Worm (Caenorhabditis elegans): ENCODE results near the gene F21A3.2.

The F21A3.2 gene

ce11 chrV:15537923-15538322, 4.2 kb upstream of the F21A3.2 start, which contains the start of gene prde-1:
Gene prde-1, plus strand, starts transcription at chrV:15538244.
- TF ChIP-seq hmbx-1 (tag; optimal IDR thresholded peaks at IDR 0.05) = no peak

- no peak for TF ChIP-seq scrt-1 (GFP tag; IDR thresholded peaks at IDR 0.05)
- TF ChIP-seq hmg-4 (GFP tag; optimal IDR thresholded peaks at IDR 0.05) = no peak
- TF ChIP-seq ets-7 (tag; optimal IDR thresholded peaks at IDR 0.05) = no peak
- no peak for TF ChIP-seq flt-1 (GFP tag; IDR thresholded peaks at IDR 0.05)
- TF ChIP-seq pes-1 (GFP tag; IDR thresholded peaks at IDR 0.05) = no peak
- no peak for TF ChIP-seq sea-1 (GFP tag; conservative IDR thresholded peaks at IDR 0.05)
- no peak for TF ChIP-seq B0310.2 (tag; optimal IDR thresholded peaks at IDR 0.05)
- no peak for TF ChIP-seq hmbx-1 (tag; optimal IDR thresholded peaks at IDR 0.05)
- TF ChIP-seq ceh-13 (GFP tag; optimal IDR thresholded peaks at IDR 0.05) = no peak
- TF ChIP-seq ceh-36 (tag; optimal IDR thresholded peaks at IDR 0.05) = no peak
Measured at ce11 chrV:15536320-15536719, 2.6 kb upstream of the F21A3.2 start, which contains the start of gene F21A3.4. Gene F21A3.4, plus strand, starts transcription at chrV:15536620.

ce11 chrV:15533096-15533495, 668 bp downstream of the F21A3.2 start, which contains the start of gene F21A3.11:
Gene F21A3.11, minus strand, starts transcription at chrV:15533212.
- no peak for TF ChIP-seq hmg-4 (GFP tag; optimal IDR thresholded peaks at IDR 0.05)
- TF ChIP-seq scrt-1 (GFP tag; IDR thresholded peaks at IDR 0.05) = no peak
- TF ChIP-seq tbx-11 (GFP tag; IDR thresholded peaks at IDR 0.05) = no peak
- no peak for TF ChIP-seq pes-1 (GFP tag; IDR thresholded peaks at IDR 0.05)
- no peak for TF ChIP-seq flt-1 (GFP tag; IDR thresholded peaks at IDR 0.05)
- no peak for TF ChIP-seq B0310.2 (tag; optimal IDR thresholded peaks at IDR 0.05)
- no peak for TF ChIP-seq ets-7 (tag; optimal IDR thresholded peaks at IDR 0.05)
- TF ChIP-seq hmbx-1 (tag; optimal IDR thresholded peaks at IDR 0.05) = no peak
- TF ChIP-seq aly-1 (tag; optimal IDR thresholded peaks at IDR 0.05) = no peak
- TF ChIP-seq ama-1 (optimal IDR thresholded peaks at IDR 0.05) = no peak
- TF ChIP-seq hnd-1 (tag; optimal IDR thresholded peaks at IDR 0.05) = no peak
- no peak for TF ChIP-seq sea-1 (GFP tag; conservative IDR thresholded peaks at IDR 0.05)
- TF ChIP-seq ceh-36 (tag; optimal IDR thresholded peaks at IDR 0.05) = no peak
- TF ChIP-seq tbx-37 (GFP tag; conservative IDR thresholded peaks at IDR 0.05) = no peak
- no peak for TF ChIP-seq F13C5.2 (tag; optimal IDR thresholded peaks at IDR 0.05)
- no peak for TF ChIP-seq ceh-13 (GFP tag; optimal IDR thresholded peaks at IDR 0.05)
- no peak for TF ChIP-seq tra-4 (tag; optimal IDR thresholded peaks at IDR 0.05)

ce11 chrV:15529069-15529468, 4.7 kb downstream of the F21A3.2 start, which contains the start of gene srh-276:
Gene srh-276, plus strand, starts transcription at chrV:15529369.
- no peak for TF ChIP-seq F13C5.2 (tag; optimal IDR thresholded peaks at IDR 0.05)
- TF ChIP-seq hnd-1 (tag; optimal IDR thresholded peaks at IDR 0.05) = no peak
- TF ChIP-seq hmbx-1 (tag; optimal IDR thresholded peaks at IDR 0.05) = no peak
- TF ChIP-seq pes-1 (GFP tag; IDR thresholded peaks at IDR 0.05) = no peak
- TF ChIP-seq ceh-36 (tag; optimal IDR thresholded peaks at IDR 0.05) = no peak
- no peak for TF ChIP-seq flt-1 (GFP tag; IDR thresholded peaks at IDR 0.05)
- no peak for TF ChIP-seq aly-1 (tag; optimal IDR thresholded peaks at IDR 0.05)
- TF ChIP-seq tbx-11 (GFP tag; IDR thresholded peaks at IDR 0.05) = no peak
- TF ChIP-seq B0310.2 (tag; optimal IDR thresholded peaks at IDR 0.05) = no peak
- no peak for TF ChIP-seq hmg-4 (GFP tag; optimal IDR thresholded peaks at IDR 0.05)
- no peak for TF ChIP-seq tbx-37 (GFP tag; conservative IDR thresholded peaks at IDR 0.05)
- no peak for TF ChIP-seq ceh-13 (GFP tag; optimal IDR thresholded peaks at IDR 0.05)
- TF ChIP-seq sea-1 (GFP tag; conservative IDR thresholded peaks at IDR 0.05) = no peak
- no peak for TF ChIP-seq scrt-1 (GFP tag; IDR thresholded peaks at IDR 0.05)
- TF ChIP-seq tra-4 (tag; optimal IDR thresholded peaks at IDR 0.05) = no peak
- TF ChIP-seq ets-7 (tag; optimal IDR thresholded peaks at IDR 0.05) = no peak
- no peak for TF ChIP-seq ama-1 (optimal IDR thresholded peaks at IDR 0.05)

- no peak for TF ChIP-seq scrt-1 (GFP tag; IDR thresholded peaks at IDR 0.05)
- no peak for TF ChIP-seq tra-4 (tag; optimal IDR thresholded peaks at IDR 0.05)
- no peak for TF ChIP-seq sea-1 (GFP tag; conservative IDR thresholded peaks at IDR 0.05)
- no peak for TF ChIP-seq tbx-37 (GFP tag; conservative IDR thresholded peaks at IDR 0.05)
- TF ChIP-seq tbx-11 (GFP tag; IDR thresholded peaks at IDR 0.05) = no peak
- TF ChIP-seq F13C5.2 (tag; optimal IDR thresholded peaks at IDR 0.05) = no peak
- no peak for TF ChIP-seq B0310.2 (tag; optimal IDR thresholded peaks at IDR 0.05)
- no peak for TF ChIP-seq hmg-4 (GFP tag; optimal IDR thresholded peaks at IDR 0.05)
- TF ChIP-seq aly-1 (tag; optimal IDR thresholded peaks at IDR 0.05) = no peak
- no peak for TF ChIP-seq hmbx-1 (tag; optimal IDR thresholded peaks at IDR 0.05)
- TF ChIP-seq hnd-1 (tag; optimal IDR thresholded peaks at IDR 0.05) = no peak
- TF ChIP-seq ceh-36 (tag; optimal IDR thresholded peaks at IDR 0.05) = no peak
- no peak for TF ChIP-seq ceh-13 (GFP tag; optimal IDR thresholded peaks at IDR 0.05)
- no peak for TF ChIP-seq ets-7 (tag; optimal IDR thresholded peaks at IDR 0.05)
- no peak for TF ChIP-seq pes-1 (GFP tag; IDR thresholded peaks at IDR 0.05)
- TF ChIP-seq flt-1 (GFP tag; IDR thresholded peaks at IDR 0.05) = no peak
- no peak for TF ChIP-seq ama-1 (optimal IDR thresholded peaks at IDR 0.05)
Measured at ce11 chrV:15521920-15522319, 11.8 kb downstream of the F21A3.2 start, which contains the start of gene lgc-31. Gene lgc-31, minus strand, starts transcription at chrV:15522020.

- TF ChIP-seq ceh-36 (tag; optimal IDR thresholded peaks at IDR 0.05) = no peak
- no peak for TF ChIP-seq hmbx-1 (tag; optimal IDR thresholded peaks at IDR 0.05)
- no peak for TF ChIP-seq sea-1 (GFP tag; conservative IDR thresholded peaks at IDR 0.05)
- no peak for TF ChIP-seq B0310.2 (tag; optimal IDR thresholded peaks at IDR 0.05)
- no peak for TF ChIP-seq hnd-1 (tag; optimal IDR thresholded peaks at IDR 0.05)
Measured at ce11 chrV:15520398-15520797, 13.4 kb downstream of the F21A3.2 start.

- TF ChIP-seq ceh-13 (GFP tag; optimal IDR thresholded peaks at IDR 0.05) (no peak), ceh-36 (tag; optimal IDR thresholded peaks at IDR 0.05) (no peak), aly-1 (tag; optimal IDR thresholded peaks at IDR 0.05) (no peak), pes-1 (GFP tag; IDR thresholded peaks at IDR 0.05) (no peak), scrt-1 (GFP tag; IDR thresholded peaks at IDR 0.05) (no peak), F13C5.2 (tag; optimal IDR thresholded peaks at IDR 0.05) (no peak)
Measured at ce11 chrV:15519845-15520244, 13.9 kb downstream of the F21A3.2 start.

- no peak for TF ChIP-seq tbx-11 (GFP tag; IDR thresholded peaks at IDR 0.05)
- TF ChIP-seq hmbx-1 (tag; optimal IDR thresholded peaks at IDR 0.05) = no peak
- TF ChIP-seq ceh-13 (GFP tag; optimal IDR thresholded peaks at IDR 0.05) = no peak
- TF ChIP-seq hnd-1 (tag; optimal IDR thresholded peaks at IDR 0.05) = no peak
- no peak for TF ChIP-seq sea-1 (GFP tag; conservative IDR thresholded peaks at IDR 0.05)
- TF ChIP-seq tra-4 (tag; optimal IDR thresholded peaks at IDR 0.05) = no peak
- TF ChIP-seq ceh-36 (tag; optimal IDR thresholded peaks at IDR 0.05) = no peak
- TF ChIP-seq flt-1 (GFP tag; IDR thresholded peaks at IDR 0.05) = no peak
- no peak for TF ChIP-seq pes-1 (GFP tag; IDR thresholded peaks at IDR 0.05)
- no peak for TF ChIP-seq F13C5.2 (tag; optimal IDR thresholded peaks at IDR 0.05)
- TF ChIP-seq ets-7 (tag; optimal IDR thresholded peaks at IDR 0.05) = no peak
- TF ChIP-seq ama-1 (optimal IDR thresholded peaks at IDR 0.05) = no peak
- TF ChIP-seq hmg-4 (GFP tag; optimal IDR thresholded peaks at IDR 0.05) = no peak
- no peak for TF ChIP-seq aly-1 (tag; optimal IDR thresholded peaks at IDR 0.05)
- no peak for TF ChIP-seq B0310.2 (tag; optimal IDR thresholded peaks at IDR 0.05)
- no peak for TF ChIP-seq scrt-1 (GFP tag; IDR thresholded peaks at IDR 0.05)
- TF ChIP-seq tbx-37 (GFP tag; conservative IDR thresholded peaks at IDR 0.05) = no peak
Measured at ce11 chrV:15517413-15517812, 16.4 kb downstream of the F21A3.2 start, which contains the start of gene F21A3.3. Gene F21A3.3, plus strand, starts transcription at chrV:15517713.

All from whole organism, early embryonic.